Fruit fly (Drosophila melanogaster): Measurements from ENCODE around the gene CG42831.

The CG42831 gene

DNA sequence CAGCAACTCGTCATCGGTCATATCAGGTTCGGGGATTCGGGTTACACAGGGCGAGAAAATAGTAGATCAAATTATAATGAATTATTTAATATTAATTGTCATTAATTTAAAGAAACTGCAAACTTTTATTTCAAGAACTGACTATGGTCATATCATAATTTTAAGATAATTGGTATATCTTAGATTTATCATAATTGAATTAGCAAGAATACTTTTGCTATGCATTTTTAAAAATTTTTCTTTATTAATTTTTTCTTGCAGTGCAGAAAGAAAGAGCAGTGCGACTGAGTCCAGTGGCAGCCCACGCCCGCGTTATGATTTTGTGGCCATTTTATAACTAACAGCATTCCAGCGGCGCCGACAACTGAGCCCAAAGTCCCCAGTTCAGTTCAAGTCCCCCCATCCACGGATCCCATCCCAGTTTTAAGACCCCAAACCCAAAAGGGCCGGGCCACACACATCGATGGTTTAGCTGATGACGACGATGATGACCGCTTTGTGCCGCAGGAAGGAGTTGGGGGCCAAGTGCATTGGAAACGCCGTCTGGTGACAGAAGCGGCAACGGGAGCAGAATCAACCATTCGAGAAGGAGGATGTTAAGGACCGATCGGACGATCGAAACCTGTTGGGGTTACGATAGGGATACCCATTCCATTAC, 42.0 kb upstream of the CG42831 start (continued):
- TF ChIP-seq HHEX (GFP tag; optimal IDR thresholded peaks at IDR 0.05) (peak; percentile 46), CG7839 (tag; optimal IDR thresholded peaks at IDR 0.05) (peak; percentile 79), CG5953 (GFP tag; IDR thresholded peaks at IDR 0.05) (no peak), CG6272 (GFP tag; IDR thresholded peaks at IDR 0.05) (no peak), CG10209 (GFP tag; optimal IDR thresholded peaks at IDR 0.05) (peak; percentile 61), ftz-f1 (GFP tag; optimal IDR thresholded peaks at IDR 0.05) (no peak), Ravus (GFP tag; IDR thresholded peaks at IDR 0.05) (no peak), Dip2 (GFP tag; IDR thresholded peaks at IDR 0.05) (no peak)

DNA sequence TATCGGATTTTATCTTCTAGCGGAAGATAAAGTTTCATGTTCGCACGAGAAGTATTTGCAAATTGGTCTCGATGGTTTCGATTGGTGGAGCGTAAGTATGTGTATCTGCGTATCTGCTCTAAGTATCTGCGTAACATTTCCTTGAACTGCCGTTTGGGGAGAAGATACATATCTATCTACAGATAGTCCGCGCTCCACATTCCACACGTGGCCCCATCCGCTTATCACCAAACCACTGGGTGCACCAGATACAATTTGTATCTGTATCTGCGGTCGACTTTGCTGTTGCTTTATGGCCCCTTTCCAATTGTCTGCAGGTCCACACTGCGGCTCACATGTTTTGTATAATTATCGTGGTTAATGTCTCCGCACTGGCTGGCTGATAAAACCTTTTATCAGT, 41.0 kb upstream of the CG42831 start:
- no peak for TF ChIP-seq CG4854 (GFP tag; optimal IDR thresholded peaks at IDR 0.05)
- no peak for TF ChIP-seq CG18619 (GFP tag; optimal IDR thresholded peaks at IDR 0.05)
- peak; percentile 33 for TF ChIP-seq run (tag; optimal IDR thresholded peaks at IDR 0.05)
- peak; percentile 89 for TF ChIP-seq grn (GFP tag; optimal IDR thresholded peaks at IDR 0.05)
- TF ChIP-seq Blimp-1 (GFP tag; optimal IDR thresholded peaks at IDR 0.05): no peak
- peak; percentile 47 for TF ChIP-seq cwo (GFP tag; optimal IDR thresholded peaks at IDR 0.05)
- TF ChIP-seq sr (GFP tag; IDR thresholded peaks at IDR 0.05): no peak
- no peak for TF ChIP-seq CG7786 (GFP tag; optimal IDR thresholded peaks at IDR 0.05)
- no peak for TF ChIP-seq CG12744 (GFP tag; optimal IDR thresholded peaks at IDR 0.05)
- TF ChIP-seq CG8089 (GFP tag; optimal IDR thresholded peaks at IDR 0.05): no peak
- peak; percentile 58 for TF ChIP-seq mirr (GFP tag; optimal IDR thresholded peaks at IDR 0.05)
- no peak for TF ChIP-seq ab (GFP tag; optimal IDR thresholded peaks at IDR 0.05)
- TF ChIP-seq exex (tag; optimal IDR thresholded peaks at IDR 0.05): peak; percentile 26
- TF ChIP-seq CG17359 (tag; optimal IDR thresholded peaks at IDR 0.05): no peak
- TF ChIP-seq Sry-β (GFP tag; optimal IDR thresholded peaks at IDR 0.05): no peak
- TF ChIP-seq croc (GFP tag; conservative IDR thresholded peaks at IDR 0.05): no peak
- TF ChIP-seq nerfin-1 (tag; optimal IDR thresholded peaks at IDR 0.05): no peak
- TF ChIP-seq Atf6 (GFP tag; IDR thresholded peaks at IDR 0.05): no peak
- TF ChIP-seq HLH3B (GFP tag; IDR thresholded peaks at IDR 0.05): no peak
- TF ChIP-seq NC2α (GFP tag; optimal IDR thresholded peaks at IDR 0.05): no peak
- no peak for TF ChIP-seq org-1 (GFP tag; optimal IDR thresholded peaks at IDR 0.05)
- peak; percentile 10 for TF ChIP-seq kni (GFP tag; optimal IDR thresholded peaks at IDR 0.05)
- TF ChIP-seq CG17385 (GFP tag; optimal IDR thresholded peaks at IDR 0.05): no peak
- TF ChIP-seq ATbp (GFP tag; optimal IDR thresholded peaks at IDR 0.05): no peak
- TF ChIP-seq chinmo (GFP tag; IDR thresholded peaks at IDR 0.05; ENCODE audit: partially characterized antibody): 0 out of 4 replicates have a peak, but pooled peaks have one; percentile 18
- no peak for TF ChIP-seq CG7357 (GFP tag; IDR thresholded peaks at IDR 0.05)
- TF ChIP-seq gcm (GFP tag; optimal IDR thresholded peaks at IDR 0.05): no peak
- TF ChIP-seq vnd (GFP tag; IDR thresholded peaks at IDR 0.05; ENCODE audit: partially characterized antibody): no peak
- TF ChIP-seq twi (tag; optimal IDR thresholded peaks at IDR 0.05): peak; percentile 24
- TF ChIP-seq E2f2 (GFP tag; IDR thresholded peaks at IDR 0.05): no peak
- TF ChIP-seq sens (GFP tag): peak; percentile 39
- TF ChIP-seq dpn (GFP tag; optimal IDR thresholded peaks at IDR 0.05): no peak
- TF ChIP-seq ci (GFP tag; IDR thresholded peaks at IDR 0.05): 0 out of 3 replicates have a peak, but pooled peaks have one; percentile 20
- peak; percentile 71 for TF ChIP-seq sd (tag; optimal IDR thresholded peaks at IDR 0.05)
- TF ChIP-seq lab (GFP tag; optimal IDR thresholded peaks at IDR 0.05): no peak

All from whole organism, embryonic.